Fruit fly (Drosophila melanogaster) S2 (cell line): ENCODE data around the gene mtd.

Experiments
- CG8478 ChIP-seq: fragments of >200 bp; optimal IDR thresholded peaks from 2 replicates; lab custom pipeline; 2018
- CTCF ChIP-seq, 2 experiments: fragments of >200 bp; optimal IDR thresholded peaks; 2 replicates each; lab custom pipeline; 2018

DNA sequence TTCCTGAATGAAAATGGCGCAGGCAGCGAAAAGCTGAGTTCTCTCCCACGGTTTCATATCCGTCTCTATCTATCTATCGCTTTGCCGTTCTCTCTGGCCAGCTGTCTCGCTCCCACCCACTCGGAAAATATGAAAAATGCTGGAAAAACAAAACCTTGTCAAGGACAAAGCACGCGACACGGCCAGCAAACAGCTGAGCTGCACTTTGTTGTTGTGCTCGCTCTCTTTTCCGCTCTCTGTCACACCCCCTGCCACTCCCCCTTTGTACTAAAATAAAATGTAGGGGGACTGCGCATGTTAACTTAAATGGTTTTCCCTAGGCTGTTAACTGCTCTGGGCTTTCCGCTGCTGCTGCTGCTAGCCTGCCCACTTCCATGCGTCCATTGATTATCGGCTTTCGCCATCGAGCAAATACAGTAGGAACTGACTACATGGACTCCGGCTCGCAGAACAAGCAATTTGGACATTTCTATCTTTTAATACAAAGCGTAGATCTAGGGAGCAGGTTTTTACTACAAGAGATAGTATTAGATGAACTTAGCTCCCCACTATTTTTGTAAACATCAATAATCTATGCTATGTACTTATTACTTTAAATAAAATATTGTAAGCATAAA is 3.4 kb downstream of the mtd start:
- TF ChIP-seq CTCF (optimal IDR thresholded peaks at IDR 0.05; lab: Kevin White, UChicago) (no peak), CG8478 (no peak)
